Fruit fly (Drosophila melanogaster) whole organism, embryonic: Measurements from ENCODE around the gene corolla.

ENCODE experiments used
- Adf1 ChIP-seq: fragments of 200-800 bp; sonication (Bioruptor generic); IDR thresholded peaks from 2 replicates; pipeline ENCODE4 v1.3.6; 2022; ENCODE audit warnings: missing biosample characterization, missing genetic modification characterization
- BEAF-32 ChIP-seq: fragments of 200-800 bp; sonication (Bioruptor generic); optimal IDR thresholded peaks from 3 replicates; lab custom pipeline; 2017; ENCODE audit warnings: missing biosample characterization, missing genetic modification characterization, mild to moderate bottlenecking, moderate library complexity, missing genetic modification reagents
- Bgb ChIP-seq: fragments of 200-800 bp; sonication (Bioruptor generic); IDR thresholded peaks from 2 replicates; pipeline ENCODE4 v1.3.6; 2022; ENCODE audit warnings: missing biosample characterization, missing genetic modification characterization; ENCODE audit not compliant: partially characterized antibody
- Bteb2 ChIP-seq: fragments of 200-800 bp; sonication (Bioruptor generic); optimal IDR thresholded peaks from 2 replicates; lab custom pipeline; 2016; ENCODE audit warnings: missing biosample characterization, missing genetic modification characterization
- CG10543 ChIP-seq: fragments of 200-800 bp; sonication (Bioruptor generic); optimal IDR thresholded peaks from 3 replicates; lab custom pipeline; 2017; ENCODE audit warnings: missing biosample characterization, mild to moderate bottlenecking, missing genetic modification characterization, moderate library complexity
- CG10565 ChIP-seq: fragments of 200-800 bp; sonication (Bioruptor generic); optimal IDR thresholded peaks from 3 replicates; lab custom pipeline; 2016; ENCODE audit warnings: missing biosample characterization, mild to moderate bottlenecking, missing genetic modification characterization
- CG11085 ChIP-seq: fragments of 200-800 bp; sonication (Bioruptor generic); IDR thresholded peaks from 2 replicates; pipeline ENCODE4 v1.3.6; 2022; ENCODE audit warnings: missing biosample characterization, missing genetic modification characterization
- CG11504 ChIP-seq: fragments of 200-800 bp; sonication (Bioruptor generic); optimal IDR thresholded peaks from 3 replicates; lab custom pipeline; 2019; ENCODE audit warnings: missing biosample characterization, mild to moderate bottlenecking, missing genetic modification characterization, moderate library complexity
- CG12769 ChIP-seq: fragments of 200-800 bp; sonication (Bioruptor generic); optimal IDR thresholded peaks from 2 replicates; lab custom pipeline; 2019; ENCODE audit warnings: missing biosample characterization, mild to moderate bottlenecking, missing genetic modification characterization, moderate library complexity
- CG13424 ChIP-seq: fragments of 200-800 bp; sonication (Bioruptor generic); optimal IDR thresholded peaks from 2 replicates; lab custom pipeline; 2019; ENCODE audit warnings: missing biosample characterization, mild to moderate bottlenecking, missing genetic modification characterization, moderate library complexity
- CG16779 ChIP-seq: fragments of 200-800 bp; sonication (Bioruptor generic); IDR thresholded peaks from 2 replicates; pipeline ENCODE4 v1.3.6; 2022; ENCODE audit warnings: missing biosample characterization, missing genetic modification characterization
- CG17328 ChIP-seq: fragments of 200-800 bp; sonication (Bioruptor generic); IDR thresholded peaks from 2 replicates; pipeline ENCODE4 v1.3.6; 2022; ENCODE audit warnings: missing biosample characterization, missing genetic modification characterization
- CG18764 ChIP-seq: fragments of 200-800 bp; sonication (Bioruptor generic); optimal IDR thresholded peaks from 3 replicates; lab custom pipeline; 2016; ENCODE audit warnings: missing biosample characterization, missing genetic modification characterization
- CG2120 ChIP-seq: fragments of 200-800 bp; sonication (Bioruptor generic); optimal IDR thresholded peaks from 3 replicates; lab custom pipeline; 2016; ENCODE audit warnings: missing biosample characterization, missing genetic modification characterization
- CG2678 ChIP-seq: fragments of 200-800 bp; sonication (Bioruptor generic); optimal IDR thresholded peaks from 3 replicates; lab custom pipeline; 2019; ENCODE audit warnings: missing biosample characterization, mild to moderate bottlenecking, missing genetic modification characterization, moderate library complexity
- CG2875 ChIP-seq: fragments of 200-800 bp; sonication (Bioruptor generic); optimal IDR thresholded peaks from 2 replicates; lab custom pipeline; 2017; ENCODE audit warnings: missing biosample characterization, mild to moderate bottlenecking, missing genetic modification characterization, missing genetic modification reagents
- CG4282 ChIP-seq: fragments of 200-800 bp; sonication (Bioruptor generic); optimal IDR thresholded peaks from 2 replicates; lab custom pipeline; 2016; ENCODE audit warnings: missing biosample characterization, missing genetic modification characterization
- CG4617 ChIP-seq: fragments of 200-800 bp; sonication (Bioruptor generic); optimal IDR thresholded peaks from 3 replicates; lab custom pipeline; 2016; ENCODE audit warnings: missing biosample characterization, missing genetic modification characterization, borderline replicate concordance
- CG4730 ChIP-seq: fragments of 200-800 bp; sonication (Bioruptor generic); IDR thresholded peaks from 2 replicates; pipeline ENCODE4 v1.3.6; 2022; ENCODE audit warnings: missing biosample characterization, missing genetic modification characterization
- CG4820 ChIP-seq: fragments of 200-800 bp; sonication (Bioruptor generic); optimal IDR thresholded peaks from 3 replicates; lab custom pipeline; 2016; ENCODE audit warnings: missing biosample characterization, missing genetic modification characterization
- CG5245 ChIP-seq: fragments of 200-800 bp; sonication (Bioruptor generic); optimal IDR thresholded peaks from 3 replicates; lab custom pipeline; 2016; ENCODE audit warnings: missing biosample characterization, missing genetic modification characterization
- CG6272 ChIP-seq: fragments of 200-800 bp; sonication (Bioruptor generic); IDR thresholded peaks from 2 replicates; pipeline ENCODE4 v1.3.6; 2022; ENCODE audit warnings: missing biosample characterization, missing genetic modification characterization
- CG6689 ChIP-seq: fragments of 200-800 bp; sonication (Bioruptor generic); IDR thresholded peaks from 2 replicates; pipeline ENCODE4 v1.3.6; 2022; ENCODE audit warnings: missing biosample characterization, missing genetic modification characterization
- CG6854 ChIP-seq: fragments of 200-800 bp; sonication (Bioruptor generic); optimal IDR thresholded peaks from 3 replicates; lab custom pipeline; 2017; ENCODE audit warnings: missing biosample characterization, mild to moderate bottlenecking, missing genetic modification characterization
- CG8765 ChIP-seq: fragments of 200-800 bp; sonication (Bioruptor generic); IDR thresholded peaks from 2 replicates; pipeline ENCODE4 v1.3.6; 2022; ENCODE audit warnings: missing biosample characterization, missing genetic modification characterization
- CG9797 ChIP-seq: fragments of 200-800 bp; sonication (Bioruptor generic); optimal IDR thresholded peaks from 3 replicates; lab custom pipeline; 2018; ENCODE audit warnings: missing biosample characterization, mild to moderate bottlenecking, missing genetic modification characterization
- Dp ChIP-seq: fragments of 200-800 bp; sonication (Bioruptor generic); optimal IDR thresholded peaks from 2 replicates; lab custom pipeline; 2018; ENCODE audit warnings: missing biosample characterization, mild to moderate bottlenecking, missing genetic modification characterization, moderate library complexity
- Hr51 ChIP-seq, 2 experiments: fragments of 200-800 bp; sonication (Bioruptor generic); optimal IDR thresholded peaks; 2 replicates in 1 of 2; 3 replicates in 1 of 2; lab custom pipeline; 2016 to 2018; ENCODE audit warnings: missing biosample characterization in 2 of 2, missing genetic modification characterization in 2 of 2, mild to moderate bottlenecking in 1 of 2, moderate library complexity in 1 of 2
- NC2β ChIP-seq: fragments of 200-800 bp; sonication (Bioruptor generic); optimal IDR thresholded peaks from 2 replicates; lab custom pipeline; 2016; ENCODE audit warnings: missing biosample characterization, missing genetic modification characterization
- Side ChIP-seq: fragments of 200-800 bp; sonication (Bioruptor generic); optimal IDR thresholded peaks from 2 replicates; lab custom pipeline; 2016; ENCODE audit warnings: missing biosample characterization, missing genetic modification characterization
- Stat92E ChIP-seq, 3 experiments: fragments of >200 bp in 2 of 3; fragments of 200-800 bp in 1 of 3; sonication (Bioruptor generic) in 1 of 3; optimal IDR thresholded peaks; 2 replicates each; lab custom pipeline; 2017 to 2019; ENCODE audit warnings: missing biosample characterization in 3 of 3, missing genetic modification characterization in 3 of 3, mild to moderate bottlenecking in 1 of 3, moderate library complexity in 1 of 3
- abd-A ChIP-seq: fragments of 200-800 bp; sonication (Bioruptor generic); optimal IDR thresholded peaks from 3 replicates; lab custom pipeline; 2019; ENCODE audit warnings: missing biosample characterization, mild to moderate bottlenecking, missing genetic modification characterization, moderate library complexity
- al ChIP-seq: fragments of 200-800 bp; sonication (Bioruptor generic); IDR thresholded peaks from 2 replicates; pipeline ENCODE4 v1.3.6; 2022; ENCODE audit warnings: missing biosample characterization, missing genetic modification characterization
- cas ChIP-seq: fragments of 200-800 bp; sonication (Bioruptor generic); IDR thresholded peaks from 2 replicates; pipeline ENCODE4 v1.3.6; 2022; ENCODE audit warnings: missing biosample characterization, missing genetic modification characterization
- crc ChIP-seq: fragments of 200-800 bp; sonication (Bioruptor generic); optimal IDR thresholded peaks from 2 replicates; lab custom pipeline; 2016; ENCODE audit warnings: missing biosample characterization, missing genetic modification characterization
- emc ChIP-seq: fragments of 200-800 bp; sonication (Bioruptor generic); optimal IDR thresholded peaks from 2 replicates; lab custom pipeline; 2016; ENCODE audit warnings: missing biosample characterization, missing genetic modification characterization
- en ChIP-seq: fragments of 200-800 bp; sonication (Bioruptor generic); optimal IDR thresholded peaks from 2 replicates; lab custom pipeline; 2016; ENCODE audit warnings: missing biosample characterization, missing genetic modification characterization
- fd64A ChIP-seq: fragments of 200-800 bp; sonication (Bioruptor generic); optimal IDR thresholded peaks from 3 replicates; lab custom pipeline; 2018; ENCODE audit warnings: missing biosample characterization, mild to moderate bottlenecking, missing genetic modification characterization
- gem ChIP-seq: fragments of 200-800 bp; sonication (Bioruptor generic); optimal IDR thresholded peaks from 2 replicates; lab custom pipeline; 2019; ENCODE audit warnings: missing biosample characterization, mild to moderate bottlenecking, missing genetic modification characterization, moderate library complexity
- her ChIP-seq: fragments of 200-800 bp; sonication (Bioruptor generic); optimal IDR thresholded peaks from 2 replicates; lab custom pipeline; 2016; ENCODE audit warnings: missing biosample characterization, missing genetic modification characterization
- jing ChIP-seq: fragments of 200-800 bp; sonication (Bioruptor generic); optimal IDR thresholded peaks from 2 replicates; lab custom pipeline; 2018; ENCODE audit warnings: missing biosample characterization, mild to moderate bottlenecking, missing genetic modification characterization
- nom ChIP-seq: fragments of 200-800 bp; sonication (Bioruptor generic); optimal IDR thresholded peaks from 2 replicates; lab custom pipeline; 2017; ENCODE audit warnings: missing biosample characterization, missing genetic modification characterization, mild to moderate bottlenecking, moderate library complexity, missing genetic modification reagents
- odd ChIP-seq: fragments of 200-800 bp; sonication (Bioruptor generic); optimal IDR thresholded peaks from 2 replicates; lab custom pipeline; 2017; ENCODE audit warnings: missing biosample characterization, mild to moderate bottlenecking, missing genetic modification characterization
- p53 ChIP-seq: fragments of 200-800 bp; sonication (Bioruptor generic); optimal IDR thresholded peaks from 2 replicates; lab custom pipeline; 2016; ENCODE audit warnings: missing biosample characterization, missing genetic modification characterization
- peb ChIP-seq: fragments of 200-800 bp; sonication (Bioruptor generic); IDR thresholded peaks from 2 replicates; pipeline ENCODE4 v1.3.6; 2022; ENCODE audit warnings: missing biosample characterization, missing genetic modification characterization
- pfk ChIP-seq: fragments of 200-800 bp; sonication (Bioruptor generic); optimal IDR thresholded peaks from 2 replicates; lab custom pipeline; 2018; ENCODE audit warnings: missing biosample characterization, mild to moderate bottlenecking, missing genetic modification characterization, moderate library complexity
- pho ChIP-seq: fragments of 200-800 bp; sonication (Bioruptor generic); optimal IDR thresholded peaks from 2 replicates; lab custom pipeline; 2016; ENCODE audit warnings: missing biosample characterization, missing genetic modification characterization
- pnt ChIP-seq: fragments of 200-800 bp; sonication (Bioruptor generic); optimal IDR thresholded peaks from 3 replicates; lab custom pipeline; 2016; ENCODE audit warnings: missing biosample characterization, missing genetic modification characterization
- sug ChIP-seq: fragments of 200-800 bp; optimal IDR thresholded peaks from 2 replicates; lab custom pipeline; 2019; ENCODE audit warnings: missing biosample characterization, mild to moderate bottlenecking, missing genetic modification characterization, moderate library complexity
- ttk ChIP-seq: fragments of 200-800 bp; sonication (Bioruptor generic); IDR thresholded peaks from 2 replicates; pipeline ENCODE4 v2.1.2; 2022; ENCODE audit warnings: missing biosample characterization, missing genetic modification characterization
- yki ChIP-seq: fragments of >200 bp; optimal IDR thresholded peaks from 3 replicates; lab custom pipeline; 2018

The corolla gene

DNA sequence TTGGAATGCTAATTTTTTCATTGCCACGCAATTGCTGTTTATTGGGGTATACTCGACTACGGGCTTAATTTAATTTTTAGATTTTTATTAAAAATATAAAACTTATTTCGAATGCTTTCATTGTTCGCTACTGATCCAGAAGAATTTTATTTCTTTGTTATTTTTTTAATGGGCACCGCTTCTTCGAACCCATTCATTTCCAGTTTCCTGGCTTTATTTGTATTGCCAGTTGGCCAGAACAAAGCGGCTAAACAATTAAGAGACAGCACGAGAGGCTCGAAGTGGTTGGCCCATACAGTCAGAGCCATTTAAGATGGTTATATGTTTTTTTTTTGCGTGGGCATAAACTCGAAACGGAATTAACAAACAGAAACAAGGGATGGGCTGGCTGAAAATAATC, 36.0 kb downstream of the corolla start (continued):
- no peak for TF ChIP-seq Bgb
- no peak for TF ChIP-seq en (GFP tag; lab: Kevin White, UChicago)
- peak; percentile 63 for TF ChIP-seq Adf1
- TF ChIP-seq CG9797 (GFP tag; lab: Kevin White, UChicago), result no peak
- TF ChIP-seq BEAF-32 (GFP tag; lab: Kevin White, UChicago), result no peak
- peak; percentile 78 for TF ChIP-seq CG16779 (GFP tag; lab: Robert Waterston, UW)
- peak; percentile 32; the same call in 1 of the 2 replicates for TF ChIP-seq CG8765 (GFP tag; lab: Robert Waterston, UW)
- TF ChIP-seq CG13424 (tag; lab: Kevin White, UChicago), result peak; percentile 75
- TF ChIP-seq nom (GFP tag; lab: Kevin White, UChicago), result peak; percentile 34
- TF ChIP-seq NC2β (GFP tag; lab: Kevin White, UChicago), result peak; percentile 1
- peak; percentile 74 for TF ChIP-seq CG6272 (GFP tag; lab: Robert Waterston, UW)
- TF ChIP-seq pfk (GFP tag; lab: Kevin White, UChicago), result no peak
- TF ChIP-seq CG6854, result peak; percentile 49
- peak; percentile 51 for TF ChIP-seq sug (tag; lab: Kevin White, UChicago)
- peak; percentile 89 for TF ChIP-seq al
- no peak for TF ChIP-seq Stat92E (GFP tag; optimal IDR thresholded peaks at IDR 0.05; lab: Kevin White, UChicago)
- no peak for TF ChIP-seq Dp (GFP tag; lab: Kevin White, UChicago)
- peak; percentile 84 for TF ChIP-seq CG11504
- TF ChIP-seq CG2678 (tag; lab: Kevin White, UChicago), result peak; percentile 87
- peak; percentile 86 for TF ChIP-seq gem
- TF ChIP-seq her (GFP tag; lab: Kevin White, UChicago), result peak; percentile 30
- TF ChIP-seq CG10543 (GFP tag; lab: Kevin White, UChicago), result no peak
- TF ChIP-seq emc, result no peak
- TF ChIP-seq odd (GFP tag; lab: Kevin White, UChicago), result peak; percentile 41
- TF ChIP-seq CG4730 (GFP tag; lab: Robert Waterston, UW), result peak; percentile 79
- peak; percentile 67 for TF ChIP-seq Bteb2 (GFP tag; lab: Kevin White, UChicago)
- peak; percentile 54; the same call in 1 of the 2 replicates for TF ChIP-seq cas
- peak; percentile 14 for TF ChIP-seq Side
- TF ChIP-seq CG2120 (GFP tag; lab: Kevin White, UChicago), result peak; percentile 90
- peak; percentile 39 for TF ChIP-seq pnt (GFP tag; lab: Kevin White, UChicago)
- TF ChIP-seq p53 (GFP tag; lab: Kevin White, UChicago), result no peak
- no peak for TF ChIP-seq CG4282 (GFP tag; lab: Kevin White, UChicago)
- peak; percentile 75 for TF ChIP-seq ttk
- TF ChIP-seq fd64A, result no peak
- TF ChIP-seq crc (GFP tag; lab: Kevin White, UChicago), result peak; percentile 2
- peak; percentile 45; the same call in 1 of the 2 replicates for TF ChIP-seq peb
- TF ChIP-seq pho (GFP tag; lab: Kevin White, UChicago), result peak; percentile 51
- peak; percentile 77 for TF ChIP-seq CG11085 (GFP tag; lab: Robert Waterston, UW)
- TF ChIP-seq CG17328 (GFP tag; lab: Robert Waterston, UW), result peak; percentile 76
- no peak for TF ChIP-seq abd-A
- TF ChIP-seq CG5245 (GFP tag; lab: Kevin White, UChicago), result peak; percentile 59
- TF ChIP-seq CG12769, result peak; percentile 32
- TF ChIP-seq CG10565, result no peak
- peak; percentile 81 for TF ChIP-seq CG6689 (GFP tag; lab: Robert Waterston, UW)
- peak; percentile 10 for TF ChIP-seq CG4617 (GFP tag; lab: Kevin White, UChicago)
- peak; percentile 18 for TF ChIP-seq CG2875 (GFP tag; lab: Kevin White, UChicago)
- TF ChIP-seq CG18764 (GFP tag; lab: Kevin White, UChicago), result peak; percentile 62
- TF ChIP-seq Hr51 (GFP tag; optimal IDR thresholded peaks at IDR 0.05; lab: Kevin White, UChicago), result peak; percentile 54 to 61
- peak; percentile 52 for TF ChIP-seq CG4820 (GFP tag; lab: Kevin White, UChicago)
- TF ChIP-seq jing, result no peak
- no peak for TF ChIP-seq yki (lab: Kevin White, UChicago)
